Fruit fly (Drosophila melanogaster) whole organism: Measurements from ENCODE around the gene GATAe.

Experiments
- pan ChIP-seq: fragments of >200 bp; optimal IDR thresholded peaks from 2 replicates; lab custom pipeline; 2017
- psq ChIP-seq: fragments of >200 bp; optimal IDR thresholded peaks from 2 replicates; lab custom pipeline; 2017

- TF ChIP-seq pan (lab: Kevin White, UChicago): no peak
- TF ChIP-seq psq (lab: Kevin White, UChicago): no peak
Measured at dm6 chr3R:15972979-15973486, 35.9 kb upstream of the GATAe start, which contains the start of gene Hel89B.
